Worm (Caenorhabditis elegans): ENCODE results near the gene nhr-180.

DNA sequence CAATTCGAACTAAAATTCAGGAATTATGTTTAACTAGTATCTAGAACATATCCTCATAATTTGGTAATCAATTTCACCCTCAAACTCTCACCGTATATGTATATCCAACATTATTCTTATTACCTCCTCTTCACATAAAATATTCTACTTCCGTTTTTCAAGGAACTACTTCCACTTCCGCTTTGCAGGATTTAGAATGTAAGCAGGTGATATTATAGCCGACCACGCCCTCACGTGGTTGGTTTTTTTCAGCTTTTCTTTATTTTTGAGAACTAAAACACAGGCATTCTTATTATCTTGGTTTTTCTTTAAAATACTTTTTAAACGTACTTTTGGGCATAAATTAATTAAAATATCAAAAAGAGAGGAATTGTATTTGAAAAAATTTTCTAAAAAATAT, 49.4 kb downstream of the nhr-180 start:
- TF ChIP-seq dao-5 (tag; optimal IDR thresholded peaks at IDR 0.05), result no peak
- no peak for TF ChIP-seq W03F9.2 (tag; optimal IDR thresholded peaks at IDR 0.05)

Measured in whole organism, L4/young adult.